Worm (Caenorhabditis elegans): ENCODE data around the gene erl-1.

The erl-1 gene

DNA sequence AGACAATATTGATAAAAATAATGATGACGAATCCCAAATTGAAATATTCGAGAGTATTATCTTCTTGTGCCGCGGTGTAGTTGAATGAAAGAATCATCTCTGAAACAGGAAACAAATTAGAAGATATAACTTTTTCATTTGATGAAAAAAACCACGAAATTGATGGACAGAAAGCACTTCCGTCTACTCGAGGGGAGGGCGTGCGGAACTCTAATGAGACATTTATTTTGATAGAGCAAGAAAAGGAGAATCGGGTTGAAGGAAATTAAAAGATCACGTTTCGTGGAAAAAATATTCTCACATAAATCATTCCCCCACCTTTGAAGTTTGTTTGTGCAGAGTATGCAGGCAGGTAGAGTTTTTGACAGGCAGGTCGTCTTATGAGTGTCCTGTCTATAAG is 26.4 kb upstream of the erl-1 start, which contains the start of gene sre-14:
sre-14 (minus strand) TSS at position 101 of the 400 bp plus-strand sequence.
- TF ChIP-seq ceh-82 (tag; optimal IDR thresholded peaks at IDR 0.05), result no peak
- TF ChIP-seq dsc-1 (tag; optimal IDR thresholded peaks at IDR 0.05), result peak; percentile 22
- no peak for TF ChIP-seq nhr-237 (tag; optimal IDR thresholded peaks at IDR 0.05)

DNA sequence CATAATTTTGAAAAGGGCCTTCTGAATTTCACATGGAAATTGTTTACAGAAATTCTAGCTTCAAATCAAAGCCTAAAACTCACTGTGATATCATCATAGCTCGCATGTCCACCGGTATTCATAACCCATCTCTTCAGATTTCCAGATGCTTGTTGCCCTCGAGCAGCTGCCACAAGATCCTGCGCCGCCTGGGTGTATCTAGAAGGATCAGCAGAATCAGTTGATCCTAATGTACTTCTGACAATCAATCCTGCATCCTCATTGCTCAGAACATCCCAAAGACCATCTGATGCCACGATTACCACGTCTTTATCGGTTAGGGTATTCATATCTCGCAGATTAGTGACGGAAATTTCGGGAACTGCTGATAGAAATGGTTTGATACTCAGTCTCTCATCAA is 21.9 kb upstream of the erl-1 start:
- TF ChIP-seq isw-1 (GFP tag; IDR thresholded peaks at IDR 0.05) (no peak), efl-1 (optimal IDR thresholded peaks at IDR 0.05) (no peak), efl-1 (GFP tag; optimal IDR thresholded peaks at IDR 0.05 in 1 of 2) (no peak), nhr-237 (tag; optimal IDR thresholded peaks at IDR 0.05) (no peak), mep-1 (tag; optimal IDR thresholded peaks at IDR 0.05) (no peak), lin-15B (tag; optimal IDR thresholded peaks at IDR 0.05) (no peak), unc-130 (tag; optimal IDR thresholded peaks at IDR 0.05) (no peak), lin-13 (GFP tag; optimal IDR thresholded peaks at IDR 0.05) (no peak), lin-39 (tag; optimal IDR thresholded peaks at IDR 0.05) (no peak), egl-27 (tag; optimal IDR thresholded peaks at IDR 0.05) (no peak)

DNA sequence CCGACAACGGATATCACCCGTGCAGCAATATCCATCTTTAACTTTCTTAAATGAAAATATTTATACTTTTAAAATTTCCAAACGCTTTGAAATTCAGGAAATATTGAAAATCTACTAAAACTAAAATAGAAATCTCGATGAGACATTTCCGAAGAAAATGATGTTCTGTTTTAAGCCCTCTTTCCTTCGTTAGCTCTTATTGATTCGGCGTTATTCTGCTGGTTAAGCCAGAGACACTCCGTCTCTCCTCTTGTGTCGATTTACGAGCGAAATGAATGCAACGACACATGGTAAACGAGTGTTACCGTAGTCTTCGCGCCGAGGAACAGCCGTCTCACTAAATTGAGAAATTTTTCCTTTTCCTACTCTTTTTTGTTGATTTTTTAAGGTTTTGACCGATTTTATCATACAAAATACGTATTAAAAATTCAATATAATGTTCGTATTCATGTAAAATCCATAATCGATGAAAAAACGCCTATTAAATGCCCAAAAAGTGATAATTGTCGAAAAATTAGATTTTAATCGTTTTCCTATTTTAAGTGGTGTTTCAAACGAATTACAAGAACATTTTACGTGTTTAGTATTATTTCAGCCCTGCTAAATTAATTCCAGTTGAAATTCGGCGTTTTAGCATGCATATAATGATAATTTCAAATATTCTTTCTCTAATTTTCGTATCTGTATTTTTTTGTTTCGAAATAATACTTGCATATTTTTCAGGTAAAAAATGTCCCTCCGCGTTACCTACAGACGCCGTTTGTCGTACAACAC is 19.3 kb upstream of the erl-1 start, which contains the start of the genes ppm-1.H and rpl-34:
ppm-1.H (minus strand) TSS at position 51 of the 774 bp plus-strand sequence.
rpl-34 (plus strand) TSS at position 724 of the 774 bp plus-strand sequence.
- TF ChIP-seq ztf-4 (tag; optimal IDR thresholded peaks at IDR 0.05), result no peak
- no peak for TF ChIP-seq pag-3 (tag; optimal IDR thresholded peaks at IDR 0.05; ENCODE audit: borderline replicate concordance, insufficient read depth)
- TF ChIP-seq dsc-1 (tag; optimal IDR thresholded peaks at IDR 0.05), result peak; percentile 33
- TF ChIP-seq nhr-28 (tag; optimal IDR thresholded peaks at IDR 0.05), result no peak
- no peak for TF ChIP-seq jun-1 (tag; optimal IDR thresholded peaks at IDR 0.05)
- no peak for TF ChIP-seq pqm-1 (tag; optimal IDR thresholded peaks at IDR 0.05)
- TF ChIP-seq pax-3 (tag; optimal IDR thresholded peaks at IDR 0.05), result no peak
- no peak for TF ChIP-seq ceh-90 (tag; optimal IDR thresholded peaks at IDR 0.05)
- peak in 1 of 2 experiments; percentile 59 for TF ChIP-seq mdl-1 (tag; optimal IDR thresholded peaks at IDR 0.05)
- TF ChIP-seq aly-2 (tag; optimal IDR thresholded peaks at IDR 0.05), result no peak
- no peak for TF ChIP-seq C34B4.2 (tag; optimal IDR thresholded peaks at IDR 0.05)
- peak; percentile 38 for TF ChIP-seq isw-1 (GFP tag; IDR thresholded peaks at IDR 0.05)
- peak; percentile 43 for TF ChIP-seq swsn-7 (tag; optimal IDR thresholded peaks at IDR 0.05)
- TF ChIP-seq lsy-2 (tag; optimal IDR thresholded peaks at IDR 0.05), result peak; percentile 96 to 98
- no peak for TF ChIP-seq ceh-63 (GFP tag; optimal IDR thresholded peaks at IDR 0.05)
- TF ChIP-seq nhr-90 (tag; optimal IDR thresholded peaks at IDR 0.05; ENCODE audit: poor library complexity), result no peak
- TF ChIP-seq nhr-237 (tag; optimal IDR thresholded peaks at IDR 0.05), result no peak
- peak; percentile 54 for TF ChIP-seq fkh-8 (tag; optimal IDR thresholded peaks at IDR 0.05)
- peak; percentile 52 for TF ChIP-seq nhr-20 (tag; optimal IDR thresholded peaks at IDR 0.05)
- TF ChIP-seq ceh-88 (GFP tag; IDR thresholded peaks at IDR 0.05), result no peak
- TF ChIP-seq snpc-4 (tag; optimal IDR thresholded peaks at IDR 0.05), result no peak
- peak; percentile 65 for TF ChIP-seq xbp-1 (tag; optimal IDR thresholded peaks at IDR 0.05)
- peak; percentile 56 to 79 (median 66) for TF ChIP-seq dpl-1 (GFP tag; optimal IDR thresholded peaks at IDR 0.05)
- no peak for TF ChIP-seq ets-5 (GFP tag; IDR thresholded peaks at IDR 0.05)
- no peak for TF ChIP-seq unc-30 (tag; optimal IDR thresholded peaks at IDR 0.05)
- TF ChIP-seq unc-98 (GFP tag; IDR thresholded peaks at IDR 0.05), result no peak
- TF ChIP-seq ceh-8 (GFP tag; optimal IDR thresholded peaks at IDR 0.05), result no peak
- no peak for TF ChIP-seq Y116A8C.19 (tag; optimal IDR thresholded peaks at IDR 0.05; ENCODE audit: borderline replicate concordance)
- peak; percentile 38 for TF ChIP-seq lin-13 (GFP tag; optimal IDR thresholded peaks at IDR 0.05)
- TF ChIP-seq hpl-2 (GFP tag; optimal IDR thresholded peaks at IDR 0.05), result no peak
- TF ChIP-seq rnt-1 (tag; optimal IDR thresholded peaks at IDR 0.05), result peak; percentile 55
- TF ChIP-seq zag-1 (tag; optimal IDR thresholded peaks at IDR 0.05), result no peak
- no peak for TF ChIP-seq lir-3 (tag; optimal IDR thresholded peaks at IDR 0.05; ENCODE audit: poor library complexity)
- TF ChIP-seq ztf-11 (tag; optimal IDR thresholded peaks at IDR 0.05), result no peak
- peak; percentile 20 for TF ChIP-seq nhr-19 (GFP tag; conservative IDR thresholded peaks at IDR 0.05)
- no peak for TF ChIP-seq sox-4 (tag; optimal IDR thresholded peaks at IDR 0.05)
- TF ChIP-seq unc-86 (tag; optimal IDR thresholded peaks at IDR 0.05), result peak; percentile 19
- peak; percentile 62 for TF ChIP-seq F16B12.6 (tag; optimal IDR thresholded peaks at IDR 0.05)
- no peak for TF ChIP-seq mab-9 (GFP tag; IDR thresholded peaks at IDR 0.05)
